Fruit fly (Drosophila melanogaster) whole organism, embryonic: ENCODE measurements around the gene Ubi-p5E.

Source experiments
- Kr ChIP-seq: fragments of 200-800 bp; sonication (Bioruptor generic); optimal IDR thresholded peaks from 2 replicates; lab custom pipeline; 2017; ENCODE audit warnings: missing biosample characterization, mild to moderate bottlenecking, missing genetic modification characterization
- grn ChIP-seq: fragments of 200-800 bp; sonication (Bioruptor generic); optimal IDR thresholded peaks from 3 replicates; lab custom pipeline; 2017; ENCODE audit warnings: missing biosample characterization, missing genetic modification characterization

DNA sequence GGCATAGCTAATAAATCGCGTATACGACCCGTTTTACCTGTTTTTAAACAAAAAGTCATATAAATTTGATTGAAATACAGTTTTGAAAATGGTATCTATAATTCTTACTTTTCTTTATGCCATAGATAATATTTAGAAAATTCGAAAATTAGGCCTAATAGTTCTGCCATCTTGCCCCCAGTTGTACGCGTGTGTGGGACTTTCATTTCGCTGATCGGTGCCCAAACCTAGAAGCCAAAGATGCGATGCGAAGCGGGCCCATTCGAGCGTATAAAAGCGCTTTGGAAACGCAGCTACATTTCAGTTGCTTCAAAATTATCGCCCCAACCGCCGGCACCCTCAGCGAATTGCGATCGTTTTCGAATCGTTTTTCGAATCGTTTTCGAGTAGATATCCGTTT lies 42.4 kb downstream of the Ubi-p5E start, which contains the start of gene CG14445:
- TF ChIP-seq grn (no peak), Kr (no peak)
